Fruit fly (Drosophila melanogaster): ENCODE measurements around the gene CG13640.

DNA sequence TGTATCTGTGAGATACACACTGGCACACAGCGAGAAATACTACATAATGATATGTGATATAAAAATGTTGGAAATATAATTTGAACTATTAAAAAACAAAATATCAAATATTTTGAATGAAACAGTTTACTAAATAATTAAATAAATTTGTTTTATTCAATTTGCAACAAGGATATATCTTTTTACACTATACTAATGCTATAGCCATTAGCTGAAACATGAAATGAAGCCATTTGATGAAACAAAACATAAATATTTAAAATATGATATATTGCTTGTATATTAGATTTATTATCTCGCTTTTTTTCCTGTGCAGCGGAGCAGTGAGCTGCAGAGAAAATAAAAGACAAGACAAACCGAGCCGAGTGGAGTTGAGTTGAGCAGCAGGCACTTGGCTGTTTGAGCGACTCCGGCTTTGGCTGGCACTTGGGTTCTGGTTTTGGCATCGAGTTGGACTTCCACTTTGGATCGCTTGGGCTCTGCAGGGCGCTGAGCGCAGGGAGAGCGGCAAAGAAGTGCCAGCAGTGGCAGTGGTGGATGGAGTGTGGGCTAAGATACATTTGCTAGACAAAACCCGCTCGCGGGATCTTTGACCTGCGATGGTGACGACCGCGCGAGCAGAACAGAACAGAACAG is 31.5 kb upstream of the CG13640 start:
- TF ChIP-seq CG13204 (GFP tag; optimal IDR thresholded peaks at IDR 0.05): peak; percentile 51
- TF ChIP-seq CG8301 (tag; optimal IDR thresholded peaks at IDR 0.05): peak; percentile 94
- peak; percentile 79 for TF ChIP-seq EcR (GFP tag; optimal IDR thresholded peaks at IDR 0.05)
- peak; percentile 96 for TF ChIP-seq CG8159 (tag; optimal IDR thresholded peaks at IDR 0.05)
- TF ChIP-seq CG4496 (GFP tag; IDR thresholded peaks at IDR 0.05): peak; percentile 79
- TF ChIP-seq CG14655 (GFP tag; optimal IDR thresholded peaks at IDR 0.05): peak; percentile 96
- TF ChIP-seq D1 (tag; optimal IDR thresholded peaks at IDR 0.05): peak; percentile 98
- peak; percentile 70 for TF ChIP-seq Pif1A (GFP tag; optimal IDR thresholded peaks at IDR 0.05)
- TF ChIP-seq CG10348 (GFP tag; IDR thresholded peaks at IDR 0.05): peak; percentile 23; the same call in 1 of the 2 replicates

All from whole organism, pupa.